Worm (Caenorhabditis elegans) whole organism, L3 larva: ENCODE results near the gene jmjd-3.3.

Source experiments
- R02D3.7 ChIP-seq: fragments of 150-350 bp; optimal IDR thresholded peaks from 2 replicates; lab custom pipeline; 2014; ENCODE audit warnings: missing biosample characterization, missing genetic modification characterization
- ceh-16 ChIP-seq: sonication (generic microtip); optimal IDR thresholded peaks from 2 replicates; lab custom pipeline; 2017; ENCODE audit warnings: missing biosample characterization, missing genetic modification characterization
- ceh-28 ChIP-seq: fragments of 150-350 bp; optimal IDR thresholded peaks from 2 replicates; lab custom pipeline; 2014; ENCODE audit warnings: missing biosample characterization, missing genetic modification reagents, missing genetic modification characterization
- ceh-82 ChIP-seq: fragments of 150-350 bp; optimal IDR thresholded peaks from 2 replicates; lab custom pipeline; 2014; ENCODE audit warnings: missing biosample characterization, missing genetic modification characterization
- ceh-9 ChIP-seq: sonication (generic microtip); optimal IDR thresholded peaks from 2 replicates; lab custom pipeline; 2018; ENCODE audit warnings: missing biosample characterization, missing genetic modification characterization
- daf-12 ChIP-seq: fragments of 150-350 bp; optimal IDR thresholded peaks from 2 replicates; lab custom pipeline; 2014; ENCODE audit warnings: missing biosample characterization, missing genetic modification reagents, missing genetic modification characterization
- egl-27 ChIP-seq: sonication (generic microtip); optimal IDR thresholded peaks from 4 replicates; lab custom pipeline; 2017; ENCODE audit warnings: missing biosample characterization, missing genetic modification reagents, missing genetic modification characterization
- elt-1 ChIP-seq: fragments of 150-350 bp; optimal IDR thresholded peaks from 2 replicates; lab custom pipeline; 2014; ENCODE audit warnings: missing biosample characterization, missing genetic modification characterization
- elt-2 ChIP-seq: sonication (generic microtip); optimal IDR thresholded peaks from 2 replicates; lab custom pipeline; 2016; ENCODE audit warnings: missing genetic modification reagents, mild to moderate bottlenecking, missing genetic modification characterization, missing compliant biosample characterization
- eor-1 ChIP-seq, 2 experiments: fragments of 150-350 bp; optimal IDR thresholded peaks; 2 replicates each; lab custom pipeline; 2014 to 2018; ENCODE audit warnings: missing biosample characterization in 2 of 2, missing genetic modification characterization in 2 of 2
- fkh-10 ChIP-seq: sonication (generic microtip); optimal IDR thresholded peaks from 2 replicates; lab custom pipeline; 2017; ENCODE audit warnings: missing biosample characterization, missing genetic modification reagents, missing genetic modification characterization
- fos-1 ChIP-seq: fragments of 150-350 bp; optimal IDR thresholded peaks from 2 replicates; lab custom pipeline; 2014; ENCODE audit warnings: missing biosample characterization, missing genetic modification characterization
- hmg-11 ChIP-seq: sonication (generic microtip); optimal IDR thresholded peaks from 2 replicates; lab custom pipeline; 2016; ENCODE audit warnings: missing genetic modification characterization, missing compliant biosample characterization
- lin-15B ChIP-seq: fragments of 150-350 bp; optimal IDR thresholded peaks from 2 replicates; lab custom pipeline; 2014; ENCODE audit warnings: missing biosample characterization, missing genetic modification characterization
- lin-39 ChIP-seq: fragments of 150-350 bp; optimal IDR thresholded peaks from 2 replicates; lab custom pipeline; 2018; ENCODE audit warnings: missing biosample characterization, missing genetic modification reagents, missing genetic modification characterization
- mdl-1 ChIP-seq: fragments of 150-350 bp; optimal IDR thresholded peaks from 2 replicates; lab custom pipeline; 2014; ENCODE audit warnings: missing biosample characterization, missing genetic modification characterization
- mml-1 ChIP-seq: fragments of 150-350 bp; sonication (generic microtip); optimal IDR thresholded peaks from 3 replicates; lab custom pipeline; 2014; ENCODE audit warnings: missing biosample characterization, missing genetic modification characterization
- nfya-1 ChIP-seq: sonication (generic microtip); optimal IDR thresholded peaks from 2 replicates; lab custom pipeline; 2017; ENCODE audit warnings: missing genetic modification characterization, mild to moderate bottlenecking, missing compliant biosample characterization, antibody characterized with exemption, moderate library complexity; ENCODE audit not compliant: insufficient read depth
- nhr-11 ChIP-seq: fragments of 150-350 bp; optimal IDR thresholded peaks from 2 replicates; lab custom pipeline; 2014; ENCODE audit warnings: missing biosample characterization, missing genetic modification characterization
- nhr-12 ChIP-seq: fragments of 150-350 bp; optimal IDR thresholded peaks from 2 replicates; lab custom pipeline; 2014; ENCODE audit warnings: missing biosample characterization, missing genetic modification characterization
- nhr-23 ChIP-seq: fragments of 150-350 bp; optimal IDR thresholded peaks from 2 replicates; lab custom pipeline; 2014; ENCODE audit warnings: missing biosample characterization, missing genetic modification reagents, missing genetic modification characterization
- nhr-28 ChIP-seq: fragments of 150-350 bp; optimal IDR thresholded peaks from 2 replicates; lab custom pipeline; 2014; ENCODE audit warnings: missing biosample characterization, missing genetic modification characterization
- nhr-67 ChIP-seq: fragments of 150-350 bp; optimal IDR thresholded peaks from 2 replicates; lab custom pipeline; 2014; ENCODE audit warnings: missing biosample characterization, missing genetic modification characterization
- nhr-76 ChIP-seq: fragments of 150-350 bp; sonication (generic microtip); optimal IDR thresholded peaks from 5 replicates; lab custom pipeline; 2014; ENCODE audit warnings: missing biosample characterization, missing genetic modification characterization
- nhr-77 ChIP-seq: fragments of 150-350 bp; optimal IDR thresholded peaks from 2 replicates; lab custom pipeline; 2014; ENCODE audit warnings: missing biosample characterization, missing genetic modification characterization
- sea-2 ChIP-seq: fragments of 150-350 bp; sonication (generic microtip); optimal IDR thresholded peaks from 4 replicates; lab custom pipeline; 2014; ENCODE audit warnings: missing biosample characterization, missing genetic modification reagents, missing genetic modification characterization
- skn-1 ChIP-seq: fragments of 150-350 bp; optimal IDR thresholded peaks from 2 replicates; lab custom pipeline; 2014; ENCODE audit warnings: missing biosample characterization, missing genetic modification characterization
- snpc-4 ChIP-seq: fragments of 150-350 bp; optimal IDR thresholded peaks from 2 replicates; lab custom pipeline; 2014; ENCODE audit warnings: missing biosample characterization, missing genetic modification characterization
- tbx-2 ChIP-seq: sonication (generic microtip); optimal IDR thresholded peaks from 2 replicates; lab custom pipeline; 2016; ENCODE audit warnings: mild to moderate bottlenecking, missing genetic modification characterization, missing compliant biosample characterization
- unc-39 ChIP-seq: sonication (generic microtip); optimal IDR thresholded peaks from 4 replicates; lab custom pipeline; 2017; ENCODE audit warnings: missing biosample characterization, missing genetic modification characterization
- unc-62 ChIP-seq: fragments of 150-350 bp; sonication (generic microtip); optimal IDR thresholded peaks from 4 replicates; lab custom pipeline; 2014; ENCODE audit warnings: missing biosample characterization, missing genetic modification reagents, missing genetic modification characterization
- zag-1 ChIP-seq: fragments of 150-350 bp; optimal IDR thresholded peaks from 2 replicates; lab custom pipeline; 2014; ENCODE audit warnings: missing biosample characterization, missing genetic modification characterization
- ztf-4 ChIP-seq: fragments of 150-350 bp; optimal IDR thresholded peaks from 2 replicates; lab custom pipeline; 2014; ENCODE audit warnings: missing biosample characterization, missing genetic modification characterization

jmjd-3.3 gene

ce11 chrX:13456442-13456841 is 20.2 kb downstream of the jmjd-3.3 start, which contains the start of gene flr-1:
Gene flr-1, minus strand, starts transcription at chrX:13456542.
- TF ChIP-seq nhr-76 (tag; lab: Kevin White, UChicago): no peak
- TF ChIP-seq ceh-9 (tag; lab: Kevin White, UChicago): no peak
- TF ChIP-seq ceh-28: no peak
- TF ChIP-seq nfya-1 (tag; lab: Kevin White, UChicago): no peak
- TF ChIP-seq R02D3.7 (tag; lab: Kevin White, UChicago): no peak
- no peak for TF ChIP-seq fkh-10 (GFP tag; lab: Kevin White, UChicago)
- no peak for TF ChIP-seq nhr-11 (tag; lab: Kevin White, UChicago)
- TF ChIP-seq nhr-77 (tag; lab: Kevin White, UChicago): no peak
- TF ChIP-seq nhr-67 (tag; lab: Kevin White, UChicago): no peak
- TF ChIP-seq mdl-1 (tag; lab: Kevin White, UChicago): no peak

ce11 chrX:13462519-13462918 is 26.3 kb downstream of the jmjd-3.3 start, which contains the start of gene F02D10.3:
Gene F02D10.3, minus strand, starts transcription at chrX:13462619.
- TF ChIP-seq ceh-82: no peak
- TF ChIP-seq eor-1 (tag; optimal IDR thresholded peaks at IDR 0.05; lab: Kevin White, UChicago): no peak
- no peak for TF ChIP-seq ceh-16
- no peak for TF ChIP-seq fkh-10 (GFP tag; lab: Kevin White, UChicago)
- no peak for TF ChIP-seq zag-1 (tag; lab: Kevin White, UChicago)
- no peak for TF ChIP-seq nhr-23 (tag; lab: Kevin White, UChicago)
- TF ChIP-seq elt-2 (tag; lab: Kevin White, UChicago): no peak
- no peak for TF ChIP-seq lin-15B (tag; lab: Kevin White, UChicago)
- no peak for TF ChIP-seq unc-62 (GFP tag; lab: Kevin White, UChicago)
- TF ChIP-seq nhr-28 (tag; lab: Kevin White, UChicago): no peak
- no peak for TF ChIP-seq daf-12 (tag; lab: Kevin White, UChicago)
- TF ChIP-seq R02D3.7 (tag; lab: Kevin White, UChicago): no peak
- no peak for TF ChIP-seq tbx-2 (tag; lab: Kevin White, UChicago)
- TF ChIP-seq hmg-11 (tag; lab: Kevin White, UChicago): no peak
- no peak for TF ChIP-seq lin-39
- TF ChIP-seq nhr-67 (tag; lab: Kevin White, UChicago): no peak
- no peak for TF ChIP-seq snpc-4
- no peak for TF ChIP-seq nhr-77 (tag; lab: Kevin White, UChicago)
- no peak for TF ChIP-seq mdl-1 (tag; lab: Kevin White, UChicago)

- no peak for TF ChIP-seq unc-39 (tag; lab: Kevin White, UChicago)
- TF ChIP-seq egl-27: no peak
- TF ChIP-seq mml-1 (tag; lab: Kevin White, UChicago): no peak
- no peak for TF ChIP-seq sea-2 (GFP tag; lab: Kevin White, UChicago)
- no peak for TF ChIP-seq lin-15B (tag; lab: Kevin White, UChicago)
- no peak for TF ChIP-seq nhr-76 (tag; lab: Kevin White, UChicago)
- no peak for TF ChIP-seq ztf-4 (tag; lab: Kevin White, UChicago)
- no peak for TF ChIP-seq zag-1 (tag; lab: Kevin White, UChicago)
- no peak for TF ChIP-seq nhr-12
Measured at ce11 chrX:13463793-13464192, 27.6 kb downstream of the jmjd-3.3 start, which contains the start of gene F02D10.2. Gene F02D10.2, minus strand, starts transcription at chrX:13463893.

ce11 chrX:13466926-13467866 is 31.0 kb downstream of the jmjd-3.3 start, which contains the start of gene col-183:
Gene col-183, minus strand, starts transcription at chrX:13467764.
- TF ChIP-seq skn-1 (no peak), fos-1 (tag; lab: Kevin White, UChicago) (no peak), elt-1 (no peak)
